Worm (Caenorhabditis elegans) whole organism, L2 larva: ENCODE results near the gene C06E1.7.

Experiments used
- C34F6.9 ChIP-seq: fragments of 150-350 bp; optimal IDR thresholded peaks from 2 replicates; lab custom pipeline; 2014; ENCODE audit warnings: missing biosample characterization, missing genetic modification characterization
- F13H6.1 ChIP-seq: sonication (generic microtip); optimal IDR thresholded peaks from 2 replicates; lab custom pipeline; 2016; ENCODE audit warnings: missing genetic modification characterization, missing compliant biosample characterization
- R02D3.7 ChIP-seq: fragments of 150-350 bp; optimal IDR thresholded peaks from 2 replicates; lab custom pipeline; 2014; ENCODE audit warnings: missing biosample characterization, missing genetic modification characterization
- Y55F3AM.14 ChIP-seq: fragments of 200-800 bp; sonication (Bioruptor generic); optimal IDR thresholded peaks from 2 replicates; lab custom pipeline; 2018; ENCODE audit warnings: mild to moderate bottlenecking, missing genetic modification characterization, missing compliant biosample characterization
- alr-1 ChIP-seq: fragments of 150-350 bp; optimal IDR thresholded peaks from 2 replicates; lab custom pipeline; 2014; ENCODE audit warnings: missing biosample characterization, missing genetic modification characterization
- aly-2 ChIP-seq: fragments of 150-350 bp; optimal IDR thresholded peaks from 2 replicates; lab custom pipeline; 2014; ENCODE audit warnings: missing biosample characterization, missing genetic modification characterization
- blmp-1 ChIP-seq: sonication (generic microtip); optimal IDR thresholded peaks from 2 replicates; lab custom pipeline; 2017; ENCODE audit warnings: missing genetic modification characterization, mild to moderate bottlenecking, missing compliant biosample characterization, antibody characterized with exemption, moderate library complexity; ENCODE audit not compliant: insufficient read depth
- ceh-16 ChIP-seq: fragments of 150-350 bp; optimal IDR thresholded peaks from 2 replicates; lab custom pipeline; 2014; ENCODE audit warnings: missing biosample characterization, missing genetic modification characterization
- ceh-82 ChIP-seq: fragments of 150-350 bp; optimal IDR thresholded peaks from 2 replicates; lab custom pipeline; 2014; ENCODE audit warnings: missing biosample characterization, missing genetic modification characterization
- crh-2 ChIP-seq: sonication (generic microtip); optimal IDR thresholded peaks from 2 replicates; lab custom pipeline; 2017; ENCODE audit warnings: missing biosample characterization, missing genetic modification characterization
- dmd-4 ChIP-seq: sonication (generic microtip); optimal IDR thresholded peaks from 2 replicates; lab custom pipeline; 2017; ENCODE audit warnings: missing biosample characterization, missing genetic modification characterization
- egl-27 ChIP-seq: sonication (generic microtip); optimal IDR thresholded peaks from 3 replicates; lab custom pipeline; 2017; ENCODE audit warnings: missing biosample characterization, missing genetic modification reagents, missing genetic modification characterization
- elt-1 ChIP-seq: fragments of 150-350 bp; optimal IDR thresholded peaks from 2 replicates; lab custom pipeline; 2014; ENCODE audit warnings: missing biosample characterization, missing genetic modification characterization
- fos-1 ChIP-seq: fragments of 150-350 bp; optimal IDR thresholded peaks from 2 replicates; lab custom pipeline; 2014; ENCODE audit warnings: missing biosample characterization, missing genetic modification characterization
- lin-11 ChIP-seq: fragments of 150-350 bp; sonication (generic microtip); optimal IDR thresholded peaks from 2 replicates; lab custom pipeline; 2014; ENCODE audit warnings: missing biosample characterization, missing genetic modification characterization, inconsistent platforms, mixed read lengths
- lin-13 ChIP-seq: fragments of 150-350 bp; optimal IDR thresholded peaks from 2 replicates; lab custom pipeline; 2014; ENCODE audit warnings: missing biosample characterization, missing genetic modification reagents, missing genetic modification characterization
- lsy-2 ChIP-seq, 2 experiments: fragments of 150-350 bp in 1 of 2; sonication (generic microtip) in 1 of 2; optimal IDR thresholded peaks; 2 replicates each; lab custom pipeline; 2014 to 2017; ENCODE audit warnings: missing biosample characterization in 2 of 2, missing genetic modification characterization in 2 of 2
- mab-5 ChIP-seq: fragments of 150-350 bp; optimal IDR thresholded peaks from 2 replicates; lab custom pipeline; 2014; ENCODE audit warnings: missing biosample characterization, missing genetic modification characterization
- mbf-1 ChIP-seq: sonication (generic microtip); optimal IDR thresholded peaks from 2 replicates; lab custom pipeline; 2017; ENCODE audit warnings: missing biosample characterization, missing genetic modification characterization
- nhr-11 ChIP-seq: fragments of 150-350 bp; optimal IDR thresholded peaks from 2 replicates; lab custom pipeline; 2014; ENCODE audit warnings: missing biosample characterization, missing genetic modification characterization
- nhr-129 ChIP-seq: fragments of 150-350 bp; optimal IDR thresholded peaks from 2 replicates; lab custom pipeline; 2014; ENCODE audit warnings: missing biosample characterization, missing genetic modification characterization
- nhr-21 ChIP-seq: fragments of 150-350 bp; optimal IDR thresholded peaks from 2 replicates; lab custom pipeline; 2014; ENCODE audit warnings: missing biosample characterization, missing genetic modification characterization
- nhr-23 ChIP-seq: fragments of 150-350 bp; optimal IDR thresholded peaks from 2 replicates; lab custom pipeline; 2014; ENCODE audit warnings: missing biosample characterization, missing genetic modification reagents, missing genetic modification characterization
- nhr-237 ChIP-seq: fragments of 150-350 bp; optimal IDR thresholded peaks from 2 replicates; lab custom pipeline; 2014; ENCODE audit warnings: missing biosample characterization, missing genetic modification characterization
- nhr-6 ChIP-seq: fragments of 150-350 bp; optimal IDR thresholded peaks from 2 replicates; lab custom pipeline; 2014; ENCODE audit warnings: missing biosample characterization, missing genetic modification characterization
- nhr-77 ChIP-seq: fragments of 150-350 bp; optimal IDR thresholded peaks from 2 replicates; lab custom pipeline; 2014; ENCODE audit warnings: missing biosample characterization, missing genetic modification characterization
- peb-1 ChIP-seq: fragments of 150-350 bp; optimal IDR thresholded peaks from 2 replicates; lab custom pipeline; 2014; ENCODE audit warnings: missing biosample characterization, missing genetic modification characterization
- skn-1 ChIP-seq: sonication (generic microtip); optimal IDR thresholded peaks from 2 replicates; lab custom pipeline; 2017; ENCODE audit warnings: missing biosample characterization, missing genetic modification characterization
- sma-3 ChIP-seq: sonication (generic microtip); optimal IDR thresholded peaks from 2 replicates; lab custom pipeline; 2016; ENCODE audit warnings: missing genetic modification reagents, missing genetic modification characterization, missing compliant biosample characterization
- sma-9 ChIP-seq, 2 experiments: fragments of 150-350 bp in 1 of 2; sonication (generic microtip) in 1 of 2; optimal IDR thresholded peaks; 2 replicates each; lab custom pipeline; 2014 to 2016; ENCODE audit warnings: missing genetic modification characterization in 2 of 2, mild to moderate bottlenecking in 1 of 2, missing biosample characterization in 1 of 2, missing compliant biosample characterization in 1 of 2, missing genetic modification reagents in 1 of 2, moderate library complexity in 1 of 2
- snpc-4 ChIP-seq: fragments of 150-350 bp; optimal IDR thresholded peaks from 2 replicates; lab custom pipeline; 2014; ENCODE audit warnings: missing biosample characterization, missing genetic modification characterization
- unc-55 ChIP-seq: fragments of 150-350 bp; sonication (generic microtip); optimal IDR thresholded peaks from 3 replicates; lab custom pipeline; 2014; ENCODE audit warnings: missing biosample characterization, missing genetic modification reagents, missing genetic modification characterization
- zag-1 ChIP-seq: fragments of 150-350 bp; optimal IDR thresholded peaks from 2 replicates; lab custom pipeline; 2014; ENCODE audit warnings: missing biosample characterization, missing genetic modification characterization
- ztf-1 ChIP-seq: fragments of 200-800 bp; sonication (Bioruptor generic); conservative IDR thresholded peaks from 2 replicates; pipeline ENCODE4 v1.3.6; 2022; ENCODE audit warnings: missing genetic modification characterization, missing compliant biosample characterization
- ztf-4 ChIP-seq: fragments of 150-350 bp; optimal IDR thresholded peaks from 2 replicates; lab custom pipeline; 2014; ENCODE audit warnings: missing biosample characterization, missing genetic modification characterization

C06E1.7 gene

DNA sequence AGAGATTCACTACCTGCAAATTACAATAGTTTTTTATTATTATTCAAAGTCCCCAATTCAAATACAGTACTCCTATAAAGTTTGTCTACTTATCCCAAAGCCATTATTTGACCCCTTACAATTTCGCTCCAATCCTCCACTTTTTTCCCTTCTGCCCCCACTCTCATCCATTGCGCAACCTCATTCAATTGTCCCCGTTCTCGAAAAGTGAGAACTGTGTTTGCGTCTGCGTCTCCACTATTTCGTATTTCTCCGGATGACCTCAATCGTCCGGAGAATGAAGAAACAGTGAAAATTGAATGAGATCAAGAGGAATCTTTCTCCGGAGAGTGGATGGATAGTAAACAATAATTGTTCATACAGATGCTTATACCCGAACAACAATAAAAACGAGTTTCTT, 3.2 kb upstream of the C06E1.7 start:
- no peak for TF ChIP-seq lin-13 (GFP tag; lab: Kevin White, UChicago)
- no peak for TF ChIP-seq sma-9 (GFP tag; optimal IDR thresholded peaks at IDR 0.05; lab: Kevin White, UChicago)
- no peak for TF ChIP-seq sma-9 (tag; optimal IDR thresholded peaks at IDR 0.05; lab: Kevin White, UChicago)
- TF ChIP-seq blmp-1 (tag; lab: Kevin White, UChicago): no peak
- no peak for TF ChIP-seq alr-1 (tag; lab: Kevin White, UChicago)
- no peak for TF ChIP-seq crh-2 (tag; lab: Kevin White, UChicago)
- TF ChIP-seq aly-2: no peak

DNA sequence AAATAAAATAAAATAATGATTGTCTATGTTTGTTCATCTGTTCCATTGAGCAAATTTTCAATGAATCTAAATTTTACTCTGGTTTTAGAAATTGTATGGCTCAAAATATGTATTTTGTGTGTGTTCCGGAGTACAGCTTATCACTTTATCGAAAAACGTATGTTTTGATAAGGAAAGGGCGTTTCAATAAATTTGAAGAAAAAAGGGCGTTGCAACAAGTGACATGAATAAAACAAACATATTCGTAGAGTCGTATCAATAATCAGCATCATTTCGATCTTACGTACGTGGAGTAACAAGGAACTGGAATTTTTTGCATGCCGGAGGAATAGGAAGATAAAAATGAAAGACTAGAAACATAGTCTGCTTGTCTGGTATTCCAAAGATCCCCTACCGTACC, 568 bp upstream of the C06E1.7 start:
- TF ChIP-seq Y55F3AM.14 (no peak), R02D3.7 (no peak), sma-9 (GFP tag; optimal IDR thresholded peaks at IDR 0.05; lab: Kevin White, UChicago) (peak; percentile 55), sma-9 (tag; optimal IDR thresholded peaks at IDR 0.05; lab: Kevin White, UChicago) (no peak), fos-1 (peak; percentile 90), crh-2 (tag; lab: Kevin White, UChicago) (peak; percentile 1), blmp-1 (tag; lab: Kevin White, UChicago) (no peak)

DNA sequence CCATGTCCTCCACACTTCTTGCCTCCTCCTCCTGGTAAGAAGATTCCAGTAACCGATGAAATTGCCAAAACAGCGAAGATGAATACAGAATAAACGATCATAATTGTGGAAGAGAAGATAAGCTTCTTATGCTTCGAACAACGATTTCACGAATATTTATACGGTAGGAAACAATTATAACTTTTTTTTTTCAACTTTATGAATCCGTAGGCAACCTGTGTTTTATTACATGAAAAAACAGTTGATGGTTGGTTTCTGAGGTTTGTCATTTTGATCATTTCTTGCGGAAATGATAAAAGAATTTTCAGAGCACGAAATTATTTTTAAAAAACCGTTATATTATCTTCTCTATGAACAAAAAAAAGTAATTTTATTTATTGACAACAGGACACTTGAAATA, 2.6 kb downstream of the C06E1.7 start, which contains the start of gene fipr-16:
Gene fipr-16 (minus strand): TSS at position 101 of the 400 bp plus-strand sequence.
- TF ChIP-seq lin-11 (tag; lab: Kevin White, UChicago) (no peak), nhr-6 (tag; lab: Kevin White, UChicago) (no peak), ztf-4 (tag; lab: Kevin White, UChicago) (no peak), nhr-77 (no peak), fos-1 (no peak), lsy-2 (tag; optimal IDR thresholded peaks at IDR 0.05; lab: Kevin White, UChicago) (no peak), mab-5 (tag; lab: Kevin White, UChicago) (no peak), R02D3.7 (no peak), unc-55 (GFP tag; lab: Kevin White, UChicago) (no peak), snpc-4 (tag; lab: Kevin White, UChicago) (no peak), skn-1 (tag; lab: Kevin White, UChicago) (no peak), crh-2 (tag; lab: Kevin White, UChicago) (no peak)

DNA sequence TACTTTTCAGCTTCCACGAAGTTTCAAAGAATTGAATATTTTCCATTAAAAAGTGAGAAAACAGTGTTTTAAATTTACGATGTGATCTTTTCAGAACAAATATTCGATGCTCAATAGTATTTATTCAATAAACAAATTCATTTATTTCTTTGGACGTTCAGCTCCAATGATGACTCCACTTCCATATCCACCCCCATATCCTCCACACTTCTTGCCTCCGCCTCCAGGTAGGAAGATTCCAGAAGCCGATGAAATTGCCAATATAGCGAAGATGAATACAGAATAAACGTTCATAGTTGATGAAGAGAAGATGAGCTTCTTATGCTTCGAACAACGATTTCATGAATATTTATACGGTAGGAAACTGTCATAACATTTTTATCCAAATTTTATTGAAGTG, 4.3 kb downstream of the C06E1.7 start, which contains the start of gene fip-3:
Gene fip-3 (minus strand): TSS at position 294 of the 400 bp plus-strand sequence.
- no peak for TF ChIP-seq sma-3 (GFP tag; lab: Kevin White, UChicago)
- no peak for TF ChIP-seq nhr-23 (tag; lab: Kevin White, UChicago)
- no peak for TF ChIP-seq crh-2 (tag; lab: Kevin White, UChicago)
- TF ChIP-seq F13H6.1 (tag; lab: Kevin White, UChicago): no peak
- TF ChIP-seq nhr-129 (tag; lab: Kevin White, UChicago): no peak
- TF ChIP-seq zag-1 (tag; lab: Kevin White, UChicago): no peak
- TF ChIP-seq ztf-1: no peak
- TF ChIP-seq mbf-1 (tag; lab: Kevin White, UChicago): no peak
- TF ChIP-seq ceh-16 (tag; lab: Kevin White, UChicago): no peak
- no peak for TF ChIP-seq C34F6.9
- TF ChIP-seq peb-1 (tag; lab: Kevin White, UChicago): no peak
- TF ChIP-seq sma-9 (GFP tag; optimal IDR thresholded peaks at IDR 0.05; lab: Kevin White, UChicago): no peak
- no peak for TF ChIP-seq sma-9 (tag; optimal IDR thresholded peaks at IDR 0.05; lab: Kevin White, UChicago)
- TF ChIP-seq, all 48 proteins: peak for 0

DNA sequence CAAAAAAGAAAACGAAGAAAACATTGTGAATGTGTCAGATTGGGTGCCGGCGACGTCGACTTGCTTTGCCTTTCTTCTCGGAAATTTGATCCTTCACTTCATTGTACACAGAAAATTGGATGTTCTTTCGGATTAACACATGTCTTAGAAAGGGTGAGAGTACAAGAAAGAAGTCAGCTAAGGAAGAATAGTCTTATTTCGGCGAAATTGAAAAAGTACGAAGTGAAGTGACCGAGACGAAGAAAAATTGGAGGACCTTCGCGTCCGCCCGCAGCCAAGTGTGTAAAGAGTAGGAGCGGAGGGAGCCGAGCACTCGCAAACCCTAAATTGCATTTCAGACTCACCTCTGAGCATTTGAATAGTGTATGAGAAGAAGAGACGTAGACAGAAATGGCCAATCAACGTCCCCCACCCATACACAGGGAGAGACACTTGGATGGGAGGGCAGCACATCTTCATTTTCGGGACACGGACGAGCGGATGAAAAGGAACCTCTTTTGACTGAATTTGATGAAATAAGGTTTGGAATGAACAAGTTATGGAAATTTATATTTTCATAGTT, 4.8 kb downstream of the C06E1.7 start, which contains the start of gene glr-1:
Gene glr-1 (minus strand): TSS at position 51 of the 562 bp plus-strand sequence.
- no peak for TF ChIP-seq zag-1 (tag; lab: Kevin White, UChicago)
- TF ChIP-seq lsy-2 (tag; optimal IDR thresholded peaks at IDR 0.05; lab: Kevin White, UChicago): no peak
- no peak for TF ChIP-seq C34F6.9
- no peak for TF ChIP-seq peb-1 (tag; lab: Kevin White, UChicago)
- no peak for TF ChIP-seq nhr-23 (tag; lab: Kevin White, UChicago)
- TF ChIP-seq dmd-4 (tag; lab: Kevin White, UChicago): no peak
- TF ChIP-seq elt-1 (tag; lab: Kevin White, UChicago): no peak
- no peak for TF ChIP-seq ceh-82 (tag; lab: Kevin White, UChicago)
- TF ChIP-seq nhr-11 (tag; lab: Kevin White, UChicago): no peak
- no peak for TF ChIP-seq R02D3.7
- no peak for TF ChIP-seq Y55F3AM.14
- TF ChIP-seq nhr-129 (tag; lab: Kevin White, UChicago): no peak
- TF ChIP-seq lin-13 (GFP tag; lab: Kevin White, UChicago): no peak
- no peak for TF ChIP-seq mbf-1 (tag; lab: Kevin White, UChicago)
- TF ChIP-seq egl-27 (tag; lab: Kevin White, UChicago): no peak
- no peak for TF ChIP-seq crh-2 (tag; lab: Kevin White, UChicago)
- TF ChIP-seq sma-3 (GFP tag; lab: Kevin White, UChicago): no peak
- TF ChIP-seq nhr-237 (tag; lab: Kevin White, UChicago): no peak
- TF ChIP-seq nhr-77: no peak
- no peak for TF ChIP-seq nhr-21 (tag; lab: Kevin White, UChicago)
